Fruit fly (Drosophila melanogaster): Measurements from ENCODE around the gene CG14506.
A peak's percentile ranks its signal among the peaks of the same experiment; 100 is the strongest.

CG14506 gene

DNA sequence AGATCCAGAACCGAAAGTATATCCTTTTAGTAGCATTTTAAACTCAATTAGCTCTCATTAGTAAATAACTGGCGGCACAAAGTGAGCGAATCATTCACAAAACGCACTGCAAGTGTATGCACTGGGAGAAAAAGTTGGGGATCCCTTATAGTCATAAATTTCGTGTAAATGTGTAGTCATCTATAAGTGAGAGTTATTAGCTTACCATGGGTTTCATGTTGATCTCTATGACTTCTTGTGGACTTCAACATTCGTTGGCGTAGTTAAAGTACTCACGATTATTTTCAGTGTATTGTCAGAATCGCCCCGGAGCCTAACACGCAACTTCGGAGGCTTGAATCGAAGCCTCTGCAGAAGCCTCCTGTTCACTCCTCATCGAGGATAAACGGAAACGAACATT is 20.0 kb downstream of the CG14506 start:
- TF ChIP-seq CG11398 (GFP tag; optimal IDR thresholded peaks at IDR 0.05) (peak; percentile 15), H2.0 (GFP tag; IDR thresholded peaks at IDR 0.05) (no peak), br (optimal IDR thresholded peaks at IDR 0.05) (no peak), CG31388 (GFP tag; optimal IDR thresholded peaks at IDR 0.05) (no peak), trh (GFP tag; optimal IDR thresholded peaks at IDR 0.05) (no peak), vnd (GFP tag; IDR thresholded peaks at IDR 0.05; ENCODE audit: partially characterized antibody) (no peak), Tbp (GFP tag; optimal IDR thresholded peaks at IDR 0.05) (no peak), CG14860 (GFP tag; IDR thresholded peaks at IDR 0.05; ENCODE audit: partially characterized antibody) (no peak), Jarid2 (GFP tag; optimal IDR thresholded peaks at IDR 0.05) (no peak), dan (GFP tag; IDR thresholded peaks at IDR 0.05) (no peak), chif (GFP tag; optimal IDR thresholded peaks at IDR 0.05) (peak in 1 of 2 experiments; percentile 58), CG15696 (tag; optimal IDR thresholded peaks at IDR 0.05) (peak; percentile 21), Ets97D (GFP tag; optimal IDR thresholded peaks at IDR 0.05) (no peak), CG11723 (GFP tag; optimal IDR thresholded peaks at IDR 0.05) (no peak), oc (tag; optimal IDR thresholded peaks at IDR 0.05) (no peak), CG16779 (GFP tag; IDR thresholded peaks at IDR 0.05) (no peak), gsb-n (tag; optimal IDR thresholded peaks at IDR 0.05) (no peak), Blimp-1 (GFP tag; optimal IDR thresholded peaks at IDR 0.05) (peak; percentile 23), az2 (GFP tag; optimal IDR thresholded peaks at IDR 0.05) (peak; percentile 25), mam (GFP tag; optimal IDR thresholded peaks at IDR 0.05) (no peak), btn (GFP tag; optimal IDR thresholded peaks at IDR 0.05) (no peak), Ssrp (tag; optimal IDR thresholded peaks at IDR 0.05) (peak; percentile 15), CG4707 (GFP tag; optimal IDR thresholded peaks at IDR 0.05) (no peak), Dip3 (GFP tag; optimal IDR thresholded peaks at IDR 0.05) (no peak), CG17186 (GFP tag; optimal IDR thresholded peaks at IDR 0.05) (no peak), mirr (GFP tag; optimal IDR thresholded peaks at IDR 0.05) (no peak), CG10959 (GFP tag; IDR thresholded peaks at IDR 0.05) (0 out of 2 replicates have a peak, but pooled peaks have one; percentile 45), zen2 (GFP tag; IDR thresholded peaks at IDR 0.05; ENCODE audit: partially characterized antibody) (no peak), HLH3B (GFP tag; IDR thresholded peaks at IDR 0.05) (no peak), CG12219 (GFP tag; optimal IDR thresholded peaks at IDR 0.05) (peak; percentile 0), CG4730 (GFP tag; IDR thresholded peaks at IDR 0.05) (no peak), CG8765 (GFP tag; IDR thresholded peaks at IDR 0.05) (peak; percentile 11; the same call in 1 of the 2 replicates), B-H1 (GFP tag; IDR thresholded peaks at IDR 0.05) (no peak), CG9817 (tag; optimal IDR thresholded peaks at IDR 0.05) (no peak), CG3847 (GFP tag; IDR thresholded peaks at IDR 0.05) (no peak), CG7271 (tag; optimal IDR thresholded peaks at IDR 0.05) (no peak), corto (GFP tag; optimal IDR thresholded peaks at IDR 0.05) (no peak), Sry-δ (GFP tag; optimal IDR thresholded peaks at IDR 0.05) (no peak), p53 (GFP tag; optimal IDR thresholded peaks at IDR 0.05) (no peak), rib (GFP tag; IDR thresholded peaks at IDR 0.05) (no peak), onecut (GFP tag; IDR thresholded peaks at IDR 0.05) (no peak), Lhr (GFP tag; optimal IDR thresholded peaks at IDR 0.05) (no peak), CG2199 (GFP tag; IDR thresholded peaks at IDR 0.05) (no peak), BEAF-32 (GFP tag; optimal IDR thresholded peaks at IDR 0.05) (no peak), Fer1 (GFP tag; optimal IDR thresholded peaks at IDR 0.05) (no peak), Mes4 (GFP tag; optimal IDR thresholded peaks at IDR 0.05) (peak; percentile 11), Rx (GFP tag; IDR thresholded peaks at IDR 0.05) (no peak), CG16863 (GFP tag; optimal IDR thresholded peaks at IDR 0.05) (no peak), dmrt99B (tag; optimal IDR thresholded peaks at IDR 0.05) (no peak), D19A (tag; optimal IDR thresholded peaks at IDR 0.05) (no peak), Sry-β (GFP tag; optimal IDR thresholded peaks at IDR 0.05) (no peak), CG7928 (GFP tag; optimal IDR thresholded peaks at IDR 0.05) (no peak)

Data from whole organism, embryonic.